Fruit fly (Drosophila melanogaster) ovary, adult (tissue): ENCODE data around the gene Cdc37.

Experiments
- CG17801 ChIP-seq: fragments of 200-800 bp; optimal IDR thresholded peaks from 2 replicates; lab custom pipeline; 2019; ENCODE audit warnings: missing biosample characterization, mild to moderate bottlenecking, missing genetic modification characterization, moderate library complexity; ENCODE audit not compliant: partially characterized antibody

Cdc37 gene

DNA sequence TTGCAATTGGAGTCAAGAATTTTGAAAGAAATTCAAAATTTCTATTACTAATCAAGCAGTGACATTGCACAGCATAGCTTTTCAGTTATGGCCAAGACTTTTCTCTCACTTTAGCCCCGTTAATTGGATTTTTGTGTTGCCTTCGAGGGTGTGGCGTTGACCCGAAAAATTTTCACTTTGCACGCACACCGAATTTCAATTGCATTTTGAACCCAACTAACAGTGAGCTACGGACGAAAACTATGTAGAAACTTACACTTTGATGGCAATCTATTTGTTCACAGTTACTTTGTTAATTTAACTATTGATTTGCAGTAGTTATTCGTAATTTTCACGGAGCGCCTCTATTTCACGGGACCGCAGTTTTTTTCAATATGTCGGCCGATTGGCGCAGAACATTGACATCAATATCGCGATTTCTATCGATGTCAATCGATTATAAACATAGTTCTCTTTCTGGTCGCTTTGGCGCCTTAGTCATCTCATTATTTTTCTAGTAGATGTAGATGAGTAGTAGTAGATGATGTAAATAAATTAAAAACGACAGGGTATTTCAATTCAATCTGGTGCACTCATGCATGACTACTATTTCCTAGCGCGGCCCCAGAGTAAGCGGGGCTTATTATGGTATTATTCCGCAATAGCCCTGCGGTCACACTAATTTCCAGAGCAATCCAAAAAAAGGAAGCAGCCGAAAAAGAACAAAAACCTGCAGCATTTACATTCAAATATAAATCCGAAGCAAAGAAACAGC is at the start of gene Cdc37, which contains the start of the genes alpha-Spec and dlt:
Gene Cdc37 (plus strand): TSS at position 450 of the 754 bp plus-strand sequence.
Gene alpha-Spec (minus strand): TSS at position 386 of the 754 bp plus-strand sequence.
Gene dlt (minus strand): TSS at position 386 of the 754 bp plus-strand sequence.
- peak; percentile 75 for TF ChIP-seq CG17801 (GFP tag; lab: Kevin White, UChicago)

DNA sequence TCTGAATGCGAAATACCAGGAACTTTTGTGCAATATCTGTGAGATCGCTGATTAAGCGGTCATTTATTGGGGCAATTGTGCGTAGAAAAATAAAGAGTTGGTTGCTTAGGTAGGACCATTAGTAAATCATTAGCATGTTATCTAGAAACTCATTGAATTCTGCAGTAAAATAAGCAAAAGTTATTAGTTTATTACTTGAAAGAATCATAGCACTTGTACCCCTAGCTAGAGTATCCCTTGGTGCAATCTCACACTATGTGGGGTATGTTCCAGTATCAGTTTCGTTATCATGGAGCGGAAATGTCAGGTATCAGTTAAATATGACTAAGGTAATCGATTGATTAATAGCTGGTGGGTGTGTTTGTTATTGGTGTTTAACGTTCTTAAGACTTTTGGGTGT is 49.8 kb upstream of the Cdc37 start:
- no peak for TF ChIP-seq CG17801 (GFP tag; lab: Kevin White, UChicago)

DNA sequence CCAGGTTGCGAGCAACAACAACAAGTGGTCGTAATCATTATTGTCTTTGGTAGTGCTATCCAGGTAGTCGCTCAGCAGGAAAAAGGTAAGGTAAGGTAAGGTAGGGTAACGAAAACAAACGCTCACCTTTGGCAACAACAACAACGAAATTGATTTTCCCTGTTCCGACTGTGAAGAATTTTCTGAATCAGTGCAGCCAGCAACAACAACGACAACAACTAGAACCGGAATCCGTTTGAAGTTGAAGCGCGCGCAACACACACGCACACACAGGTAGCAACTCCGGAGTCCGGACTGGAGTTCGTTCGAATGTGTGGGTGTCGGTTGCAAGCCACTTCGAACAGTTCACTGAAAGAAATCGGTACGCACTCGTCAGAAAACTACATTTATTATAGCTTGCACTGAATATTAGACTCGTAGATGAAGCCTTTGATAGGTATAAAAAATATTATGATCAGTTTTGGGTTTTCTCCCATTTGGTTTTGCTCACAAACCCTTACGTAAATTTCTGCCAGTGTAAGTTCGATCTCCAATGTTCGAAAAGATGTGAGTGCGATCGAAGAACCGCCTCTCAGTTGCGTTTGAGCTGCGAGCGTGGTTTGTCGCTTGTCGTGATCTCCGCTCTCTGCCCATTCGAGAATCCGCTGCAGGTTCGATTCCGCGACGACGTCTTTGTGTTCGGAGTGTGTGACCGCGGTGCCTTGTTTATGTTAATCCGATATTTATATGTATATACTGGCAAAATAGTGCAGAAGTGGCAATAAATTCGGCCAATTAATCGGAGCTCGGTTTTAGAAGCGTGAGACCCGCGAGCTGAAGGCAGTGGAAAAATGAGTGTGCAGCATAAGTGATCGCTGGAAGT is 48.6 kb upstream of the Cdc37 start, which contains the start of gene CG13921:
Gene CG13921 (plus strand): TSS at position 570 of the 862 bp plus-strand sequence.
- peak; percentile 98 for TF ChIP-seq CG17801 (GFP tag; lab: Kevin White, UChicago)

DNA sequence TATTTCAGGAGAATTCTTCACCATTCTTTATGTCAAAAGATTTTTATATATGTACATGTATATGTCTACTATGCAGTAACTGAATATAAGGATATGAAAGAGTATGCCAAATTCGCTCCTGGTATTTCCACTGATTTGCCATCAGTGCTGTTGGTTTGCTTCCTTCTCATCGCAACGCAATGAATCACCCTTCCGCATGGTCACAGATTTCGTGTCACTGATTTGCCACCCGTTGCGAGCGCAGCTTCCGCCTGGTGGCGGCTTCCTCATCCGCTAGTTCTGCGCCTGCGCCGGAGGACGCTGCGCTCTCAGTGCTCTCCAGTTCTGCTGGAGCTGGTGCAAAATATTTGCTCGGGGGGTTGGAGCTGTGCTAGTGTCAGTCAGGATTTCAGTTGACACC is 47.0 kb upstream of the Cdc37 start:
- TF ChIP-seq CG17801 (GFP tag; lab: Kevin White, UChicago), result no peak

DNA sequence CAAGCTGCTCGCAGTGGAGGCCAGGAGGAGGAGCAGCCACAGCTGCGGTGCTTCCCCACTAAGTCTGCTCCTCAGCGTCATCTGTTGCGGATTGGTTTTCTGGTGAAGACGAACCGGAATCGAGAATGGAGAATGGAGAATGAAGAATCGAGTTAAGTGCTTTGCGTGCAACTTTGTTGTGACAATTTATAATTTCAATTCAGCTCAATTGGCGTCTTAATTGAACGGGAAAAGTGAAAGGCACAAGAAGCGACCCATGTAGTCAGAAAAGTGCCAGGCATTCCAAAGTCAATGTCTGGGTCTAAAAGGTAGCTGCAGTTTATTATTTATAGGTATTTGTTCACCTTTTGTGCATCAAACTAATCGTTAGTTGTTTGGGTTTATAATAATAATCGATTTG is 40.9 kb upstream of the Cdc37 start:
- TF ChIP-seq CG17801 (GFP tag; lab: Kevin White, UChicago), result no peak

DNA sequence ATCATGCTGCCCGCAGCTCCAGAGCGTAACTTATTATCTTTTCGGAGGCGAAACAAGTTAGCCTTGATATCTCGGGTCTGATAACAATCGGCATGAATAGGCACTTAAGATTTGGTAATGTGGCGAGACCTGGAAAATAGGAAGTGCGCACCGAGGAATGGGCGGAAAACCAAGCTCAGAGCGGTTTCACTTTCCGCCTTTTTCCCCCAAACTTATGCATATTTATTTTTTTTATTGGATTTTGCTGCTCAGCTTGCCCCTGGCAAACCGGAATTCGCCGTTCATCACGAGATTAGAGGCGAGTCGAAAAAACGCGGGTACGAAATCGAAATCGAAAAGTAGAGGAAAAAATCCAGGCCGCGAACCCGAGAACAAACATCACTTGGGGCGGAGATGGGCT is 40.3 kb upstream of the Cdc37 start:
- no peak for TF ChIP-seq CG17801 (GFP tag; lab: Kevin White, UChicago)

DNA sequence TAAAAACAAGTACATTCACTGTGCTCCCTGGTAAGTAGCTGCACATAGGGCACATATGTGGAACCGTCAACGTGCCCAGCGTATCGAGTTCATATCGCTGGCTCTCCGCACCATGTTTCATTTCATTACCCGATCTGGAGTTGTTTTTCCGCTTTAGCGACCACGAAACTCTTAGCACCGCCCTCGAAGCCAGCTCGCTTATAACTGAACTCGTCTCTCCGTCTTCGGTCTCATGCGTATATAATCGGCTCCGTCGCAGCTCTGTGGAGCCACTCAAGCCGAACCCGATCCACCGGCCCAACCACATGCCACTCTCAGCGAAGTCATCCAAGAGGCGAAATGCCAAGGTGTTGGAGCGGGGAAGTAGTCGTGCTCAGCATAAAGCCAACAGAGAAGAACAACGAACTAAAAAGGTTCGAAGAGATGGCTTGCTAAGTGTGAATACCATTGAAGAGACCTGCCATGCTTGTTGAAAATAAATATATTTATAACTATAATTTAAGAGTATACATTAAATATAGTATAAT is 39.7 kb upstream of the Cdc37 start, which contains the start of gene Cht2:
Gene Cht2 (minus strand): TSS at position 477 of the 527 bp plus-strand sequence.
- TF ChIP-seq CG17801 (GFP tag; lab: Kevin White, UChicago), result peak; percentile 56

DNA sequence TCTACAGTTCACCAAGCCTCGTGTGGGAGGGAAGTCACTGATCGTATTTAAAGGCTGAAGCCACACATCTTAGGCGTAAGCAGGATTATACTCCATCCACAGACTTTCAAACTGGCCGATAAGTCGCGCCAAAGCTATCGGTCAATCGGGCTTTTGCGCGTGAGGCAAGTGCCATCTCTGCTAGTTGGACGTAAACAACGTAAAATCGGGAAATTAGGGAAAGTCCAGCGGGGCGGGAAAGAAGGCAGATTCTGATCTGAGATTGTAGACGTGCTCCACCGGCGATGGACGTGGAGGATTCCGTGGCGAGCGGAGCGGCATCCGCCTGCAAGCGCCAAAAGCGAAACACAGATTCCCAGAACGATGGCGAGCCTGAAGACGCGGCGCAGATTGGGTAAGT is 39.0 kb upstream of the Cdc37 start, which contains the start of gene CG8001:
Gene CG8001 (plus strand): TSS at position 17 of the 400 bp plus-strand sequence.
- no peak for TF ChIP-seq CG17801 (GFP tag; lab: Kevin White, UChicago)

DNA sequence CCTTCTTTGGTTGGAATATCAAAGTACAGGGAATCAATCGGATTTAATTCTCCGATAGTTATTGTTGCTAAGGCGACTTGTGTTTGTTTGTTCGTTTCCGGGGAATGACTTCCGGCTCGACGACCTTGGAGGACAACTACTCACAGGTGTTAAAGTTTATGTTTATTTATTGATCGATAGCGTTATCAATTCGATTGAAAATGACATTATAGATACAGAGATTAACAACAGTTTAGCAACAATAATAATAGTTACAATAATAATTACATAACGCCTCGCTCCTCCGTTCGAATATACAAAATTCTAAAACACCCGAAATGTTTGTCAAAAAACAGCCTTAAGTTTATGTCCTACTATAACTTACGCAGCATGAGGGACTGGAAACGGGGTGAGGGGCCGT is 23.5 kb upstream of the Cdc37 start, which contains the start of gene Dhc62B:
Gene Dhc62B (minus strand): TSS at position 101 of the 400 bp plus-strand sequence.
- TF ChIP-seq CG17801 (GFP tag; lab: Kevin White, UChicago), result no peak

DNA sequence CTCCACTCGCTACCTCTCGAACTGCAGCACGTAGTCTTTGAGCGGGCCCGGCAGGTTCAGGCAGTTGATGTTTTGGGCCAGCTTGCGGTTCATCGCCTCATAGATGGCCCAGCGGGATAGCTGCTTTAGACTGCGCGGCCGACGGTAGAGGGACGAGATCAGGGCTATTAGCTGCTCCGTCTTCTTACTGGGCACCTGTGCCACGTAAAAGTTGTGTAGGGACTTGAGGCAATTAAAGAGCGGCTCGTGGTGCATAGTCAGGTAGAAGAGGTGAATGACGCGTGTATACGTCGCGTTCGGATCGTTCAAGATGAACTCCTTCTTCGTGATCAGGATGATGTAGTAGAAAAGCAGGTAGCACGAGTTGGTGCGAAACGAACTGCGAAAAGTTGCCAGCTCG is 22.6 kb upstream of the Cdc37 start:
- TF ChIP-seq CG17801 (GFP tag; lab: Kevin White, UChicago), result no peak

DNA sequence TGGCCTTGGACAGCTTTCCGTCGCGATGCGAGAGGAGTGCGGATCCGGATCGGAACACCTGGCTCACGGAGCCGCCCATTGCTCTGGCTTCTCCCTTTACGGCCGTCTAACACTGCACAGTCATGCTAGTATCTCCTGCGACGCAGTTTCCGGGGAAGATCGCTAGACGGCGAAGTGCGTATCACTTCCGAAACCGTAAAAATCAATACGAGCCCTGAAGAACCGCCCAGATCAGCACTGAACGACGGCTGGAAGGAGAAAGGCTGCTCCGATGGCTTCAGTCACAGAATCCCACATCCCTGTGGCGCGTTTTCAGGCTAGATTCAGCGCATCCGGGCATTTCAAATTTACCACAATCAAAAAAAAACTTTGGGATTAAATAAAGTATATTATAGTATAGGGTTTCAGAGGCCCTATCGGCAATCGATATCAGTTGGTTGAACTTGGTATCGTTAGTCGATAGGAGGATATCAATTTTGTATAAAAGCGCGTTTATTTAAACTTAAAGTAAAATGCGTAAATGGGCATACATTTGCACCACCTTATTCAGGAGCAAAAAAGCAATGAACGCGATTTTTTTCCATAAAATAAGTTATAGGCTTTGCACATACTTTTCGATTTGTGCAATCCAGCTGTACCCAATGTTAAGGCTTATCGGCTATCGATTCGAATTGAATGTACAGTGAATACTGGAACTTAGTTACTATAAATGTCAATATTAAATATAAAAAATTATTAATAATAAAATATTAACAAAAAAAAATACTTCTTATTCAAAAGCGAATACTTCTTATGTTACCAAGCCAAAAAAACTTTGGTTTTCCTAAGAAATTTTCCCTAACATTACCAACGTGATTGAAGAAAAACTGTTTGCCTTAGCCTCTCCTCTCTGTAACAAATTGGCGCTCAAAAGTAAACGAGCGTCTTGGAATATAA is 20.2 kb upstream of the Cdc37 start, which contains the start of the genes CG13933 and PolD2:
Gene CG13933 (minus strand): TSS at position 435 of the 936 bp plus-strand sequence.
Gene PolD2 (plus strand): TSS at position 921 of the 936 bp plus-strand sequence.
- TF ChIP-seq CG17801 (GFP tag; lab: Kevin White, UChicago), result peak; percentile 94

DNA sequence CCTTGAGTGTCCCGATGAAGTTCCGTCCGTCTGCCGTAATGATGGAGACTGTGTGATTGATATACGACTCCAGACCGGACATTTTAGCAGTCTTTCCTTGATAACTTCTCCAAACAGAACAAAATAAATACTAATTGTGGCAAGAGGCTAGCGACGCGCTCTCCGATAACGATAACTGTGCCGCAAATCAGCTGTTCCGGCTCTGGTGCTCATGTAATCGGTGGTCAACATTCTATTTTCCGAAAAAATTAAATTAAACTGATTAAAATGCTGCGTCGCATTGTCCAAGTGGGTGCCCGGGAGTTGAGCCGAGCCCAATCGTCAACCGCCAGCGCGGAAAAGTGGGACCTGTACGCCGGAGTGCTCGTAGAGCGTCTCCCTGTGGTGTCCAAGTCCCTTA is 17.9 kb upstream of the Cdc37 start, which contains the start of the genes CG2021 and mRpL46:
Gene CG2021 (minus strand): TSS at position 163 of the 400 bp plus-strand sequence.
Gene mRpL46 (plus strand): TSS at position 191 of the 400 bp plus-strand sequence.
- no peak for TF ChIP-seq CG17801 (GFP tag; lab: Kevin White, UChicago)

DNA sequence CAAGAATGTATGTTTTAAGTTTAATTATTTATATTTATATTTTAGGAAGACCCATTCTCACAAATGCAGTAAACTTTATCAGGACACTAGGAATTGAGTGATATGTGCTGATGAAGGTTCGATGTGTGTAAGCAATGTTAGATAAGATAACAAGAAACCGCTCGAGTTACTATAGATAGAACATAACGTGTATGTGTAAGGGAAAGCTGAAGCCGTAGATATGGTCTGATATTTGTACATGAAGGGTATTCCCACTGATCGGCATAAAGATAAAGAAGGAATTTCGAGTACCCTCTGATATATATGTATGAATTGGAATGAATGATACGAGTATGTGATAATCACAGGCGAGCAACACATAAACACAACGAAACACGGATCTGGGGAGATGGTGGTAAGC is 11.1 kb upstream of the Cdc37 start:
- TF ChIP-seq CG17801 (GFP tag; lab: Kevin White, UChicago), result no peak
